Fruit fly (Drosophila melanogaster): ENCODE results near the gene aop.

aop gene

DNA sequence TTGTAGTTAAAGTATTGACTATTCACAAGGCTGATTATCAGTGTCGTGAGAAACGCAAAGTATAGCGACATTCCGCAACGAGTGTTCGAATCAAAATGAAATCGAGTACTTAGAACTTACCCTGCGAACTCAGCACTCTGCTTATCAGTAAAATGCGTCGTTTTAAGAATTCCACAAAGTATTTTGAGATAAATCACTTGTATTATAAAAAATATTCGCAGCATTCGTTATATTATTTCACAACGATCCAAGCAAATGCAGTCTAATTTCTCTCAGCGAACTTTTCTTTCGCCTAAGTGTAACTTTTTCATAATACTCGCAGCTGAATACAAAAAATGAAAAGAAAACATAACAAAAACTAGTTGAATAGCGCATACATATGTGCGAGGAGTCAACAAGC, 49.4 kb downstream of the aop start, which contains the start of gene CG4259:
CG4259 (minus strand) TSS at position 101 of the 400 bp plus-strand sequence.
- TF ChIP-seq psq (optimal IDR thresholded peaks at IDR 0.05) = no peak
- no peak for TF ChIP-seq Dll (optimal IDR thresholded peaks at IDR 0.05)
- TF ChIP-seq CG8478 (optimal IDR thresholded peaks at IDR 0.05) = no peak
- no peak for TF ChIP-seq pan (optimal IDR thresholded peaks at IDR 0.05)
- TF ChIP-seq usp (GFP tag; optimal IDR thresholded peaks at IDR 0.05) = no peak
- no peak for TF ChIP-seq EcR (GFP tag; optimal IDR thresholded peaks at IDR 0.05)

dm6 chr2L:2110350-2110888, 68.1 kb downstream of the aop start:
- TF ChIP-seq pan (optimal IDR thresholded peaks at IDR 0.05) (no peak), Dll (optimal IDR thresholded peaks at IDR 0.05) (no peak), EcR (GFP tag; optimal IDR thresholded peaks at IDR 0.05) (no peak), usp (GFP tag; optimal IDR thresholded peaks at IDR 0.05) (no peak)

- TF ChIP-seq psq (optimal IDR thresholded peaks at IDR 0.05) (no peak), Dll (optimal IDR thresholded peaks at IDR 0.05) (no peak), CG8478 (optimal IDR thresholded peaks at IDR 0.05) (no peak), EcR (GFP tag; optimal IDR thresholded peaks at IDR 0.05) (no peak), pan (optimal IDR thresholded peaks at IDR 0.05) (no peak), usp (GFP tag; optimal IDR thresholded peaks at IDR 0.05) (no peak)
Observed at dm6 chr2L:2109746-2110145, 68.8 kb downstream of the aop start, which contains the start of gene dpr3. TSS of gene dpr3 (minus strand) at chr2L:2109878.

Data from whole organism.